Worm (Caenorhabditis elegans) whole organism, L2 larva: ENCODE results near the gene ZK688.5.

Experiments
- alr-1 ChIP-seq: fragments of 150-350 bp; optimal IDR thresholded peaks from 2 replicates; lab custom pipeline; 2014; ENCODE audit warnings: missing biosample characterization, missing genetic modification characterization
- aly-2 ChIP-seq: fragments of 150-350 bp; optimal IDR thresholded peaks from 2 replicates; lab custom pipeline; 2014; ENCODE audit warnings: missing biosample characterization, missing genetic modification characterization
- ama-1 ChIP-seq: fragments of 150-350 bp; optimal IDR thresholded peaks from 2 replicates; lab custom pipeline; 2018; ENCODE audit warnings: inconsistent platforms
- blmp-1 ChIP-seq: sonication (generic microtip); optimal IDR thresholded peaks from 2 replicates; lab custom pipeline; 2017; ENCODE audit warnings: missing genetic modification characterization, mild to moderate bottlenecking, missing compliant biosample characterization, antibody characterized with exemption, moderate library complexity; ENCODE audit not compliant: insufficient read depth
- elt-3 ChIP-seq: sonication (generic microtip); optimal IDR thresholded peaks from 2 replicates; lab custom pipeline; 2017; ENCODE audit warnings: missing biosample characterization, missing genetic modification characterization
- lsy-2 ChIP-seq, 2 experiments: fragments of 150-350 bp in 1 of 2; sonication (generic microtip) in 1 of 2; optimal IDR thresholded peaks; 2 replicates each; lab custom pipeline; 2014 to 2017; ENCODE audit warnings: missing biosample characterization in 2 of 2, missing genetic modification characterization in 2 of 2
- mab-5 ChIP-seq: fragments of 150-350 bp; optimal IDR thresholded peaks from 2 replicates; lab custom pipeline; 2014; ENCODE audit warnings: missing biosample characterization, missing genetic modification characterization
- mdl-1 ChIP-seq, 2 experiments: fragments of 150-350 bp in 1 of 2; sonication (generic microtip) in 1 of 2; optimal IDR thresholded peaks; 2 replicates each; lab custom pipeline; 2017; ENCODE audit warnings: missing biosample characterization in 2 of 2, missing genetic modification characterization in 2 of 2
- nhr-10 ChIP-seq: sonication (generic microtip); optimal IDR thresholded peaks from 2 replicates; lab custom pipeline; 2017; ENCODE audit warnings: missing biosample characterization, missing genetic modification characterization
- nhr-11 ChIP-seq: fragments of 150-350 bp; optimal IDR thresholded peaks from 2 replicates; lab custom pipeline; 2014; ENCODE audit warnings: missing biosample characterization, missing genetic modification characterization
- nhr-129 ChIP-seq: fragments of 150-350 bp; optimal IDR thresholded peaks from 2 replicates; lab custom pipeline; 2014; ENCODE audit warnings: missing biosample characterization, missing genetic modification characterization
- sma-3 ChIP-seq: sonication (generic microtip); optimal IDR thresholded peaks from 2 replicates; lab custom pipeline; 2016; ENCODE audit warnings: missing genetic modification reagents, missing genetic modification characterization, missing compliant biosample characterization
- snpc-4 ChIP-seq: fragments of 150-350 bp; optimal IDR thresholded peaks from 2 replicates; lab custom pipeline; 2014; ENCODE audit warnings: missing biosample characterization, missing genetic modification characterization
- zag-1 ChIP-seq: fragments of 150-350 bp; optimal IDR thresholded peaks from 2 replicates; lab custom pipeline; 2014; ENCODE audit warnings: missing biosample characterization, missing genetic modification characterization

- TF ChIP-seq aly-2 (no peak), mdl-1 (tag; optimal IDR thresholded peaks at IDR 0.05; lab: Kevin White, UChicago) (no peak), nhr-10 (tag; lab: Kevin White, UChicago) (no peak), ama-1 (lab: Kevin White, UChicago) (no peak), lsy-2 (tag; optimal IDR thresholded peaks at IDR 0.05; lab: Kevin White, UChicago) (no peak), snpc-4 (no peak), mab-5 (tag; lab: Kevin White, UChicago) (no peak), nhr-129 (tag; lab: Kevin White, UChicago) (no peak), blmp-1 (tag; lab: Kevin White, UChicago) (no peak), zag-1 (tag; lab: Kevin White, UChicago) (no peak), elt-3 (tag; lab: Kevin White, UChicago) (no peak), nhr-11 (no peak), alr-1 (tag; lab: Kevin White, UChicago) (no peak), sma-3 (no peak)
Measured at ce11 chrIII:7838907-7839642, 52.3 kb downstream of the ZK688.5 start, which contains the start of gene ceh-23.
